Worm (Caenorhabditis elegans) whole organism, L4/young adult: Measurements from ENCODE around the gene ZK1236.5.

Experiments
- W03F9.2 ChIP-seq: fragments of 150-350 bp; optimal IDR thresholded peaks from 2 replicates; lab custom pipeline; 2014; ENCODE audit warnings: missing biosample characterization, missing genetic modification characterization
- him-1 ChIP-seq: sonication (generic microtip); optimal IDR thresholded peaks from 2 replicates; lab custom pipeline; 2016; ENCODE audit warnings: missing genotype, missing genetic modification reagents, missing genetic modification characterization, missing compliant biosample characterization

The ZK1236.5 gene

ce11 chrIII:8389539-8389938 lies 42.5 kb downstream of the ZK1236.5 start, which contains the start of gene ZK353.4:
TSS of gene ZK353.4 (minus strand) at chrIII:8389639.
- no peak for TF ChIP-seq W03F9.2
- TF ChIP-seq him-1 (tag; lab: Kevin White, UChicago): peak; percentile 40
